Fruit fly (Drosophila melanogaster) whole organism, embryonic: Measurements from ENCODE around the gene Inx3.

ENCODE experiments used
- CG11723 ChIP-seq: fragments of 200-800 bp; sonication (Bioruptor generic); optimal IDR thresholded peaks from 2 replicates; lab custom pipeline; 2017; ENCODE audit warnings: missing biosample characterization, mild to moderate bottlenecking, missing genetic modification characterization
- CG12219 ChIP-seq: fragments of 200-800 bp; sonication (Bioruptor generic); optimal IDR thresholded peaks from 3 replicates; lab custom pipeline; 2018; ENCODE audit warnings: missing biosample characterization, mild to moderate bottlenecking, missing genetic modification characterization
- CG13894 ChIP-seq: fragments of 200-800 bp; sonication (Bioruptor generic); optimal IDR thresholded peaks from 3 replicates; lab custom pipeline; 2018; ENCODE audit warnings: missing biosample characterization, mild to moderate bottlenecking, missing genetic modification characterization, moderate library complexity
- CG14710 ChIP-seq: fragments of 200-800 bp; sonication (Bioruptor generic); optimal IDR thresholded peaks from 3 replicates; lab custom pipeline; 2019; ENCODE audit warnings: missing biosample characterization, mild to moderate bottlenecking, missing genetic modification characterization, moderate library complexity
- CG14860 ChIP-seq: fragments of 200-800 bp; sonication (Bioruptor generic); IDR thresholded peaks from 3 replicates; pipeline ENCODE4 v1.3.6; 2022; ENCODE audit warnings: missing biosample characterization, missing genetic modification characterization; ENCODE audit not compliant: partially characterized antibody
- CG17328 ChIP-seq: fragments of 200-800 bp; sonication (Bioruptor generic); IDR thresholded peaks from 2 replicates; pipeline ENCODE4 v1.3.6; 2022; ENCODE audit warnings: missing biosample characterization, missing genetic modification characterization
- CG1832 ChIP-seq: fragments of 200-800 bp; sonication (Bioruptor generic); optimal IDR thresholded peaks from 2 replicates; lab custom pipeline; 2017; ENCODE audit warnings: missing biosample characterization, mild to moderate bottlenecking, missing genetic modification characterization, inconsistent platforms
- CG2875 ChIP-seq: fragments of 200-800 bp; sonication (Bioruptor generic); optimal IDR thresholded peaks from 2 replicates; lab custom pipeline; 2017; ENCODE audit warnings: missing biosample characterization, mild to moderate bottlenecking, missing genetic modification characterization, missing genetic modification reagents
- CG32532 ChIP-seq: fragments of 200-800 bp; sonication (Bioruptor generic); IDR thresholded peaks from 2 replicates; pipeline ENCODE4 v1.3.6; 2022; ENCODE audit warnings: missing biosample characterization, missing genetic modification characterization
- CG34422 ChIP-seq: fragments of 200-800 bp; sonication (Bioruptor generic); IDR thresholded peaks from 3 replicates; pipeline ENCODE4 v1.3.6; 2022; ENCODE audit warnings: missing biosample characterization, missing genetic modification characterization
- CG3995 ChIP-seq: fragments of 200-800 bp; sonication (Bioruptor generic); optimal IDR thresholded peaks from 3 replicates; lab custom pipeline; 2016; ENCODE audit warnings: missing biosample characterization, missing genetic modification characterization
- CG6683 ChIP-seq: fragments of 200-800 bp; sonication (Bioruptor generic); optimal IDR thresholded peaks from 2 replicates; lab custom pipeline; 2017; ENCODE audit warnings: missing biosample characterization, mild to moderate bottlenecking, missing genetic modification characterization, missing genetic modification reagents
- CG6854 ChIP-seq: fragments of 200-800 bp; sonication (Bioruptor generic); optimal IDR thresholded peaks from 3 replicates; lab custom pipeline; 2017; ENCODE audit warnings: missing biosample characterization, mild to moderate bottlenecking, missing genetic modification characterization
- CG7839 ChIP-seq: fragments of 200-800 bp; sonication (Bioruptor generic); optimal IDR thresholded peaks from 3 replicates; lab custom pipeline; 2018; ENCODE audit warnings: missing biosample characterization, mild to moderate bottlenecking, missing genetic modification characterization, moderate library complexity
- CG7928 ChIP-seq: fragments of 200-800 bp; sonication (Bioruptor generic); optimal IDR thresholded peaks from 2 replicates; lab custom pipeline; 2017; ENCODE audit warnings: missing biosample characterization, mild to moderate bottlenecking, missing genetic modification characterization
- CG8290 ChIP-seq, 3 experiments: fragments of 200-800 bp; sonication (Bioruptor generic); optimal IDR thresholded peaks; 2 replicates each; lab custom pipeline; 2016 to 2019; ENCODE audit warnings: missing biosample characterization in 3 of 3, missing genetic modification characterization in 3 of 3, mild to moderate bottlenecking in 2 of 3, moderate library complexity in 1 of 3
- CG8765 ChIP-seq: fragments of 200-800 bp; sonication (Bioruptor generic); IDR thresholded peaks from 2 replicates; pipeline ENCODE4 v1.3.6; 2022; ENCODE audit warnings: missing biosample characterization, missing genetic modification characterization
- CG8944 ChIP-seq: fragments of 200-800 bp; sonication (Bioruptor generic); optimal IDR thresholded peaks from 3 replicates; lab custom pipeline; 2016; ENCODE audit warnings: missing biosample characterization, missing genetic modification characterization
- Camta ChIP-seq: fragments of 200-800 bp; sonication (Bioruptor generic); optimal IDR thresholded peaks from 2 replicates; lab custom pipeline; 2016; ENCODE audit warnings: missing biosample characterization, missing genetic modification characterization
- Chrac-16 ChIP-seq: fragments of 200-800 bp; sonication (Bioruptor generic); optimal IDR thresholded peaks from 3 replicates; lab custom pipeline; 2016; ENCODE audit warnings: missing biosample characterization, missing genetic modification characterization
- ERR ChIP-seq: fragments of 200-800 bp; sonication (Bioruptor generic); optimal IDR thresholded peaks from 2 replicates; lab custom pipeline; 2016; ENCODE audit warnings: missing biosample characterization, missing genetic modification characterization
- Eip74EF ChIP-seq, 2 experiments: fragments of 200-800 bp in 1 of 2; fragments of >200 bp in 1 of 2; sonication (Bioruptor generic) in 1 of 2; optimal IDR thresholded peaks; 2 replicates each; lab custom pipeline; 2017 to 2019; ENCODE audit warnings: missing biosample characterization in 2 of 2, missing genetic modification characterization in 2 of 2, mild to moderate bottlenecking in 1 of 2, moderate library complexity in 1 of 2
- HLH4C ChIP-seq: fragments of 200-800 bp; sonication (Bioruptor generic); IDR thresholded peaks from 3 replicates; pipeline ENCODE4 v1.3.6; 2022; ENCODE audit warnings: missing biosample characterization, missing genetic modification characterization; ENCODE audit not compliant: partially characterized antibody
- Hey ChIP-seq: fragments of 200-800 bp; sonication (Bioruptor generic); optimal IDR thresholded peaks from 3 replicates; lab custom pipeline; 2018; ENCODE audit warnings: missing biosample characterization, mild to moderate bottlenecking, missing genetic modification characterization
- HmgD ChIP-seq: fragments of 200-800 bp; sonication (Bioruptor generic); optimal IDR thresholded peaks from 3 replicates; lab custom pipeline; 2016; ENCODE audit warnings: missing biosample characterization, missing genetic modification characterization
- NC2β ChIP-seq: fragments of 200-800 bp; sonication (Bioruptor generic); optimal IDR thresholded peaks from 2 replicates; lab custom pipeline; 2016; ENCODE audit warnings: missing biosample characterization, missing genetic modification characterization
- Nf-YC ChIP-seq: fragments of 200-800 bp; optimal IDR thresholded peaks from 3 replicates; lab custom pipeline; 2019; ENCODE audit warnings: missing biosample characterization, mild to moderate bottlenecking, missing genetic modification characterization, moderate library complexity
- Pdp1 ChIP-seq, 2 experiments: fragments of 200-800 bp; sonication (Bioruptor generic); optimal IDR thresholded peaks; 3 replicates each; lab custom pipeline; 2016; ENCODE audit warnings: missing biosample characterization in 2 of 2, missing genetic modification characterization in 2 of 2, mild to moderate bottlenecking in 1 of 2, moderate library complexity in 1 of 2
- Rfx ChIP-seq: fragments of 200-800 bp; sonication (Bioruptor generic); IDR thresholded peaks from 2 replicates; pipeline ENCODE4 v1.3.6; 2022; ENCODE audit warnings: missing biosample characterization, missing genetic modification characterization
- Spps ChIP-seq: fragments of 200-800 bp; sonication (Bioruptor generic); optimal IDR thresholded peaks from 2 replicates; lab custom pipeline; 2018; ENCODE audit warnings: missing biosample characterization, mild to moderate bottlenecking, missing genetic modification characterization
- TFAM ChIP-seq: fragments of 200-800 bp; sonication (Bioruptor generic); optimal IDR thresholded peaks from 2 replicates; lab custom pipeline; 2017; ENCODE audit warnings: missing biosample characterization, missing genetic modification characterization, inconsistent platforms
- cad ChIP-seq: fragments of >200 bp; optimal IDR thresholded peaks from 2 replicates; lab custom pipeline; 2017; ENCODE audit warnings: missing biosample characterization, missing genetic modification characterization
- cas ChIP-seq: fragments of 200-800 bp; sonication (Bioruptor generic); IDR thresholded peaks from 2 replicates; pipeline ENCODE4 v1.3.6; 2022; ENCODE audit warnings: missing biosample characterization, missing genetic modification characterization
- crol ChIP-seq: fragments of 200-800 bp; sonication (Bioruptor generic); IDR thresholded peaks from 2 replicates; pipeline ENCODE4 v1.3.6; 2022; ENCODE audit warnings: missing biosample characterization, missing genetic modification characterization
- da ChIP-seq: fragments of 200-800 bp; sonication (Bioruptor generic); optimal IDR thresholded peaks from 2 replicates; lab custom pipeline; 2016; ENCODE audit warnings: missing biosample characterization, missing genetic modification characterization
- emc ChIP-seq: fragments of 200-800 bp; sonication (Bioruptor generic); optimal IDR thresholded peaks from 2 replicates; lab custom pipeline; 2016; ENCODE audit warnings: missing biosample characterization, missing genetic modification characterization
- ems ChIP-seq: fragments of 200-800 bp; sonication (Bioruptor generic); optimal IDR thresholded peaks from 3 replicates; lab custom pipeline; 2016; ENCODE audit warnings: missing biosample characterization, missing genetic modification characterization
- hth ChIP-seq: fragments of >200 bp; optimal IDR thresholded peaks from 2 replicates; lab custom pipeline; 2017; ENCODE audit warnings: inconsistent platforms
- kah ChIP-seq: fragments of 200-800 bp; sonication (Bioruptor generic); optimal IDR thresholded peaks from 2 replicates; lab custom pipeline; 2018; ENCODE audit warnings: missing biosample characterization, mild to moderate bottlenecking, missing genetic modification characterization
- pb ChIP-seq: fragments of 200-800 bp; sonication (Bioruptor generic); optimal IDR thresholded peaks from 3 replicates; lab custom pipeline; 2016; ENCODE audit warnings: missing biosample characterization, missing genetic modification characterization
- peb ChIP-seq: fragments of 200-800 bp; sonication (Bioruptor generic); IDR thresholded peaks from 2 replicates; pipeline ENCODE4 v1.3.6; 2022; ENCODE audit warnings: missing biosample characterization, missing genetic modification characterization
- psq ChIP-seq: fragments of 200-800 bp; sonication (Bioruptor generic); optimal IDR thresholded peaks from 2 replicates; lab custom pipeline; 2017; ENCODE audit warnings: missing biosample characterization, missing genetic modification characterization
- row ChIP-seq: fragments of 200-800 bp; sonication (Bioruptor generic); IDR thresholded peaks from 3 replicates; pipeline ENCODE4 v1.3.6; 2022; ENCODE audit warnings: missing biosample characterization, missing genetic modification characterization
- tgo ChIP-seq: fragments of 200-800 bp; sonication (Bioruptor generic); IDR thresholded peaks from 3 replicates; pipeline ENCODE4 v1.3.6; 2022; ENCODE audit warnings: missing biosample characterization, missing genetic modification characterization
- tin ChIP-seq: fragments of 200-800 bp; sonication (Bioruptor generic); optimal IDR thresholded peaks from 3 replicates; lab custom pipeline; 2016; ENCODE audit warnings: missing biosample characterization, missing genetic modification characterization
- toy ChIP-seq: fragments of 200-800 bp; sonication (Bioruptor generic); IDR thresholded peaks from 2 replicates; pipeline ENCODE4 v1.3.6; 2022; ENCODE audit warnings: missing biosample characterization, missing genetic modification characterization
- ttk ChIP-seq: fragments of 200-800 bp; sonication (Bioruptor generic); IDR thresholded peaks from 2 replicates; pipeline ENCODE4 v2.1.2; 2022; ENCODE audit warnings: missing biosample characterization, missing genetic modification characterization
- unc-4 ChIP-seq: fragments of 200-800 bp; sonication (Bioruptor generic); IDR thresholded peaks from 2 replicates; pipeline ENCODE4 v1.3.6; 2022; ENCODE audit warnings: missing biosample characterization, missing genetic modification characterization; ENCODE audit not compliant: partially characterized antibody
- wdn ChIP-seq: fragments of 200-800 bp; sonication (Bioruptor generic); IDR thresholded peaks from 2 replicates; pipeline ENCODE4 v1.3.6; 2022; ENCODE audit warnings: missing biosample characterization, missing genetic modification characterization
- yki ChIP-seq: fragments of >200 bp; optimal IDR thresholded peaks from 3 replicates; lab custom pipeline; 2018

The Inx3 gene

dm6 chr3R:28819555-28820305 lies 39.6 kb downstream of the Inx3 start, which contains the start of the genes CG1523 and CG1647 (continued):
- TF ChIP-seq pb (GFP tag; lab: Kevin White, UChicago), result no peak
- peak; percentile 61 for TF ChIP-seq CG8944 (GFP tag; lab: Kevin White, UChicago)
- peak; percentile 54 for TF ChIP-seq CG34422 (GFP tag; lab: Robert Waterston, UW)
- peak; percentile 12 for TF ChIP-seq Camta (GFP tag; lab: Kevin White, UChicago)
- TF ChIP-seq Hey (tag; lab: Kevin White, UChicago), result no peak
- peak; percentile 9 for TF ChIP-seq kah
- no peak for TF ChIP-seq yki (lab: Kevin White, UChicago)
- TF ChIP-seq Spps, result peak; percentile 46
- no peak for TF ChIP-seq cad (GFP tag; lab: Kevin White, UChicago)
- TF ChIP-seq toy (GFP tag; lab: Robert Waterston, UW), result no peak
- no peak for TF ChIP-seq ems
- no peak for TF ChIP-seq psq (GFP tag; lab: Kevin White, UChicago)
- TF ChIP-seq CG32532, result peak; percentile 58
- no peak for TF ChIP-seq CG14860 (GFP tag; lab: Robert Waterston, UW)
- TF ChIP-seq Eip74EF (GFP tag; optimal IDR thresholded peaks at IDR 0.05; lab: Kevin White, UChicago), result no peak
- TF ChIP-seq CG11723 (GFP tag; lab: Kevin White, UChicago), result no peak
- peak; percentile 41 for TF ChIP-seq tin (GFP tag; lab: Kevin White, UChicago)
- TF ChIP-seq CG8290 (GFP tag; optimal IDR thresholded peaks at IDR 0.05; lab: Kevin White, UChicago), result no peak
- no peak for TF ChIP-seq CG8290 (tag; optimal IDR thresholded peaks at IDR 0.05; lab: Kevin White, UChicago)
- TF ChIP-seq TFAM (GFP tag; lab: Kevin White, UChicago), result no peak
- TF ChIP-seq hth (lab: Kevin White, UChicago), result no peak
- no peak for TF ChIP-seq da (GFP tag; lab: Kevin White, UChicago)
- TF ChIP-seq CG1832 (GFP tag; lab: Kevin White, UChicago), result no peak
- no peak for TF ChIP-seq crol (GFP tag; lab: Robert Waterston, UW)
- TF ChIP-seq row (GFP tag; lab: Robert Waterston, UW), result peak; percentile 82
- no peak for TF ChIP-seq Nf-YC
- TF ChIP-seq CG14710 (tag; lab: Kevin White, UChicago), result peak; percentile 82
- peak; percentile 60; the same call in 1 of the 2 replicates for TF ChIP-seq CG17328 (GFP tag; lab: Robert Waterston, UW)
- no peak for TF ChIP-seq CG13894 (tag; lab: Kevin White, UChicago)
- peak; percentile 61 for TF ChIP-seq Chrac-16 (GFP tag; lab: Kevin White, UChicago)
- peak; percentile 85 for TF ChIP-seq CG7928 (GFP tag; lab: Kevin White, UChicago)
- TF ChIP-seq cas (GFP tag; lab: Robert Waterston, UW), result no peak; the same call in 1 of the 2 replicates
- TF ChIP-seq CG7839 (tag; lab: Kevin White, UChicago), result no peak
- peak; percentile 14 for TF ChIP-seq HmgD (GFP tag; lab: Kevin White, UChicago)
- TF ChIP-seq CG6854, result no peak
- peak; percentile 38; the same call in 1 of the 2 replicates for TF ChIP-seq wdn (GFP tag; lab: Robert Waterston, UW)
- TF ChIP-seq CG3995 (GFP tag; lab: Kevin White, UChicago), result peak; percentile 22
- TF ChIP-seq tgo (GFP tag; lab: Robert Waterston, UW), result peak; percentile 67
- TF ChIP-seq NC2β (GFP tag; lab: Kevin White, UChicago), result peak; percentile 49
- TF ChIP-seq unc-4 (GFP tag; lab: Robert Waterston, UW), result peak; percentile 55; the same call in 1 of the 2 replicates
- TF ChIP-seq CG8765 (GFP tag; lab: Robert Waterston, UW), result peak; percentile 31; the same call in 1 of the 2 replicates
- peak in 1 of 2 experiments; percentile 49 for TF ChIP-seq Pdp1 (GFP tag; optimal IDR thresholded peaks at IDR 0.05; lab: Kevin White, UChicago)
- TF ChIP-seq CG6683 (GFP tag; lab: Kevin White, UChicago), result no peak
- peak; percentile 35 for TF ChIP-seq CG2875
- TF ChIP-seq CG12219 (GFP tag; lab: Kevin White, UChicago), result no peak
- TF ChIP-seq emc (GFP tag; lab: Kevin White, UChicago), result no peak
- TF ChIP-seq ttk (GFP tag; lab: Robert Waterston, UW), result peak; percentile 53; the same call in 1 of the 2 replicates
- no peak for TF ChIP-seq ERR (GFP tag; lab: Kevin White, UChicago)
- TF ChIP-seq Rfx, result peak; percentile 73
- peak; percentile 58 for TF ChIP-seq HLH4C
- TF ChIP-seq peb (GFP tag; lab: Robert Waterston, UW), result 0 out of 2 replicates have a peak, but pooled peaks have one; percentile 7
